Worm (Caenorhabditis elegans): ENCODE results near the gene srh-213.

DNA sequence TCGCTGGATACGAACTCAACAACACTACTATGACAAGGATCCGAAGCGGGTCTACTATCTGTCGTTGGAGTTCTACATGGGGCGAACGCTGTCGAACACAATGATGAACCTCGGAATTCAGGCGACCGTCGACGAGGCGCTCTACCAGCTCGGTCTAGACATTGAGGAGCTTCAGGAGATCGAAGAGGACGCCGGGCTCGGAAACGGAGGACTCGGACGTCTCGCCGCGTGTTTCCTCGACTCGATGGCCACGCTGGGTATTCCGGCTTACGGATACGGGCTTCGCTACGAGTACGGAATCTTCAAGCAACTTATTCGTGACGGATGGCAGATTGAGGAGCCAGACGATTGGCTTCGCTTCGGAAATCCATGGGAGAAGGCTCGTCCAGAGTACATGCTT, 13.2 kb downstream of the srh-213 start:
- TF ChIP-seq elt-1 (tag; optimal IDR thresholded peaks at IDR 0.05; ENCODE audit: borderline replicate concordance, insufficient read depth) (no peak), mep-1 (tag; optimal IDR thresholded peaks at IDR 0.05) (no peak), nhr-28 (tag; optimal IDR thresholded peaks at IDR 0.05) (no peak), mab-5 (tag; optimal IDR thresholded peaks at IDR 0.05) (no peak)

All from whole organism, mixed stage, embryonic.